Fruit fly (Drosophila melanogaster): ENCODE measurements around the gene croc.

DNA sequence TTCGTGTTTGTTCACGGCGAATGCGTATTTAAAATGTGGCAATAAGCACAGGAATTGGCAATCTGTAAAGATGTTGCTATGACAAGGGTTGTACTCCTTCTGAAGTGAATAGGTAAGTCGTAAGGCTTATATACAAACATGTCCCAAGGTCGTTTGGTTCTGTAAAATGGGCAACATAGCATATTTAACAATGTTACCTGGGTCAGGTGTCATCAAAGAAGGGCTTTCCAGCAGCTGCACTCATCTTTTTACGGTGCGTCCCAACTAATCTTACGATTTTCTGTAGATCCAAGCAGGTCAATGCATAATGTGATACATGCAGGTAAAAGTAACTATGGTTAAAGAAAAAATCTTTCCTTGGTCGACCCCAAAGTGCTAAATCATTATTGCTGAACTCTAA lies 14.2 kb upstream of the croc start, which contains the start of gene Neu2:
- TF ChIP-seq h (optimal IDR thresholded peaks at IDR 0.05) (no peak), psq (optimal IDR thresholded peaks at IDR 0.05) (no peak), ttk (optimal IDR thresholded peaks at IDR 0.05) (no peak)
